Fruit fly (Drosophila melanogaster) whole organism, adult: ENCODE data around the gene capu.

Experiments used
- CG11617 ChIP-seq: fragments of 200-800 bp; sonication (Bioruptor generic); optimal IDR thresholded peaks from 2 replicates; lab custom pipeline; 2017; ENCODE audit warnings: mild to moderate bottlenecking, missing biosample characterization, missing genetic modification reagents, missing genetic modification characterization
- CG14711 ChIP-seq: fragments of 200-800 bp; sonication (Bioruptor generic); optimal IDR thresholded peaks from 2 replicates; lab custom pipeline; 2018; ENCODE audit warnings: missing biosample characterization, mild to moderate bottlenecking, missing genetic modification characterization, moderate library complexity
- CG33017 ChIP-seq: fragments of 200-800 bp; sonication (Bioruptor generic); optimal IDR thresholded peaks from 2 replicates; lab custom pipeline; 2018; ENCODE audit warnings: missing biosample characterization, mild to moderate bottlenecking, missing genetic modification characterization, moderate library complexity
- CG7101 ChIP-seq: fragments of 200-800 bp; sonication (Bioruptor generic); optimal IDR thresholded peaks from 2 replicates; lab custom pipeline; 2018; ENCODE audit warnings: missing biosample characterization, mild to moderate bottlenecking, missing genetic modification characterization, moderate library complexity
- Crg-1 ChIP-seq: fragments of 200-800 bp; sonication (Bioruptor generic); optimal IDR thresholded peaks from 2 replicates; lab custom pipeline; 2016; ENCODE audit warnings: missing biosample characterization, missing genetic modification characterization
- bab1 ChIP-seq: fragments of 200-800 bp; sonication (Bioruptor generic); optimal IDR thresholded peaks from 3 replicates; lab custom pipeline; 2019; ENCODE audit warnings: missing biosample characterization, mild to moderate bottlenecking, missing genetic modification characterization, moderate library complexity
- cnc ChIP-seq, 2 experiments: fragments of >200 bp; optimal IDR thresholded peaks; 2 replicates each; lab custom pipeline; 2017
- pad ChIP-seq: fragments of 200-800 bp; sonication (Bioruptor generic); optimal IDR thresholded peaks from 3 replicates; lab custom pipeline; 2017; ENCODE audit warnings: missing biosample characterization, missing genetic modification characterization, mild to moderate bottlenecking, moderate library complexity, missing genetic modification reagents
- tj ChIP-seq: fragments of 200-800 bp; sonication (Bioruptor generic); optimal IDR thresholded peaks from 3 replicates; lab custom pipeline; 2017; ENCODE audit warnings: missing biosample characterization, mild to moderate bottlenecking, missing genetic modification characterization, moderate library complexity

DNA sequence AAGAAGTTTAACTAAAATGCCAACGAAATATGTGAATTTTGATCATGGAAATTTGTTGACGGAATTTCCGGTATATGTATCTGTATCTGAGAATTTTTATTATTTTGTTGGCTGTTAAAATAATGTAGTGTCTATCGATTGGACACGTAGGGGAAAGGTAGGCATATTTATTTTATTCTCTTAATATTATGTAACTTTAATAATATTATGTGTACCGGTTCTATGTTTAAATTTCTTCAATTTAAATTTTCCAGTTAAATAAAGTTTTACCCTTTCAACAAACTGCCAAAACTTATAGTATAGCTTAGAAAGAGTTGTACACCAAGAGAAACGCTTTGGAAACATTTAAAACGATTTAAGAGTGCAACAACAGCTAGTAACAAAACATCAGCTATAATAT is 11.5 kb upstream of the capu start, which contains the start of gene Fpgs2:
- no peak for TF ChIP-seq tj
- no peak for TF ChIP-seq bab1
- no peak for TF ChIP-seq CG7101
- TF ChIP-seq CG11617 (GFP tag; lab: Kevin White, UChicago), result no peak
- TF ChIP-seq CG33017 (tag; lab: Kevin White, UChicago), result no peak
- no peak for TF ChIP-seq Crg-1
- no peak for TF ChIP-seq CG14711 (tag; lab: Kevin White, UChicago)
- no peak for TF ChIP-seq pad (GFP tag; lab: Kevin White, UChicago)
- TF ChIP-seq cnc (optimal IDR thresholded peaks at IDR 0.05; lab: Kevin White, UChicago), result no peak
